Worm (Caenorhabditis elegans) whole organism, midembryonic: Measurements from ENCODE around the gene csp-1.

ENCODE experiments used
- T22C8.4 ChIP-seq: fragments of 200-800 bp; sonication (Bioruptor generic); IDR thresholded peaks from 2 replicates; pipeline ENCODE4 v1.3.6; 2022; ENCODE audit warnings: missing genetic modification characterization, missing compliant biosample characterization
- cog-1 ChIP-seq: sonication (generic microtip); optimal IDR thresholded peaks from 2 replicates; lab custom pipeline; 2016; ENCODE audit warnings: missing genetic modification characterization, missing compliant biosample characterization
- klf-2 ChIP-seq: fragments of 200-800 bp; sonication (Bioruptor generic); conservative IDR thresholded peaks from 2 replicates; pipeline ENCODE4 v1.3.6; 2022; ENCODE audit warnings: missing genetic modification reagents, missing genetic modification characterization, missing compliant biosample characterization
- ztf-23 ChIP-seq: fragments of 200-800 bp; sonication (Bioruptor generic); IDR thresholded peaks from 2 replicates; pipeline ENCODE4 v1.3.6; 2022; ENCODE audit warnings: missing genetic modification reagents, missing genetic modification characterization, missing compliant biosample characterization

ce11 chrII:13636596-13636995, 35.6 kb downstream of the csp-1 start:
- TF ChIP-seq klf-2 (GFP tag; lab: Robert Waterston, UW) (no peak), cog-1 (tag; lab: Kevin White, UChicago) (no peak), T22C8.4 (GFP tag; lab: Robert Waterston, UW) (no peak), ztf-23 (GFP tag; lab: Robert Waterston, UW) (no peak)
